Worm (Caenorhabditis elegans) whole organism, L4 larva: ENCODE measurements around the gene F48G7.5.

Source experiments
- F49E8.2 ChIP-seq: sonication (generic microtip); optimal IDR thresholded peaks from 2 replicates; lab custom pipeline; 2016; ENCODE audit warnings: missing compliant biosample characterization, mild to moderate bottlenecking, missing genetic modification characterization, borderline replicate concordance
- T20F7.1 ChIP-seq: fragments of 200-800 bp; sonication (Bioruptor generic); optimal IDR thresholded peaks from 2 replicates; lab custom pipeline; 2018; ENCODE audit warnings: mild to moderate bottlenecking, missing genetic modification characterization, missing compliant biosample characterization
- T26A8.4 ChIP-seq: fragments of 200-800 bp; sonication (Bioruptor generic); IDR thresholded peaks from 2 replicates; pipeline ENCODE4 v1.3.6; 2022; ENCODE audit warnings: missing genetic modification characterization, missing compliant biosample characterization
- aha-1 ChIP-seq: fragments of 150-350 bp; peaks from one replicate; lab custom pipeline; 2014; ENCODE audit warnings: missing biosample characterization, missing genetic modification characterization
- ceh-20 ChIP-seq: fragments of 200-800 bp; sonication (Bioruptor generic); IDR thresholded peaks from 2 replicates; pipeline ENCODE4 v1.3.6; 2022; ENCODE audit warnings: missing genetic modification reagents, missing genetic modification characterization, missing compliant biosample characterization
- ceh-62 ChIP-seq: sonication (generic microtip); optimal IDR thresholded peaks from 2 replicates; lab custom pipeline; 2017; ENCODE audit warnings: missing biosample characterization, missing genetic modification characterization
- ces-1 ChIP-seq: fragments of 150-350 bp; sonication (generic microtip); optimal IDR thresholded peaks from 4 replicates; lab custom pipeline; 2014; ENCODE audit warnings: missing biosample characterization, missing genetic modification reagents, missing genetic modification characterization
- daf-16 ChIP-seq, 3 experiments: sonication (generic microtip); optimal IDR thresholded peaks; 2 replicates each; lab custom pipeline; 2016 to 2017; ENCODE audit warnings: missing genetic modification characterization in 3 of 3, missing genetic modification reagents in 3 of 3, mild to moderate bottlenecking in 2 of 3, missing compliant biosample characterization in 2 of 3, missing biosample characterization in 1 of 3, moderate library complexity in 1 of 3
- dmd-8 ChIP-seq: fragments of 200-800 bp; sonication (Bioruptor generic); IDR thresholded peaks from 2 replicates; pipeline ENCODE4 v1.3.6; 2022; ENCODE audit warnings: missing genetic modification characterization, missing compliant biosample characterization
- dpl-1 ChIP-seq: fragments of 150-350 bp; optimal IDR thresholded peaks from 2 replicates; lab custom pipeline; 2014; ENCODE audit warnings: missing biosample characterization, missing genetic modification reagents, missing genetic modification characterization
- egl-27 ChIP-seq: sonication (generic microtip); optimal IDR thresholded peaks from 3 replicates; lab custom pipeline; 2017; ENCODE audit warnings: missing biosample characterization, missing genetic modification reagents, missing genetic modification characterization
- egl-43 ChIP-seq: fragments of 200-800 bp; sonication (Bioruptor generic); IDR thresholded peaks from 2 replicates; pipeline ENCODE4 v1.3.6; 2022; ENCODE audit warnings: missing genetic modification reagents, missing genetic modification characterization, missing compliant biosample characterization
- hlh-30 ChIP-seq: sonication (generic microtip); optimal IDR thresholded peaks from 2 replicates; lab custom pipeline; 2017; ENCODE audit warnings: antibody characterized with exemption, mild to moderate bottlenecking, missing genetic modification characterization, missing compliant biosample characterization; ENCODE audit not compliant: insufficient read depth
- lin-1 ChIP-seq: fragments of 200-800 bp; sonication (Bioruptor generic); IDR thresholded peaks from 2 replicates; pipeline ENCODE4 v1.3.6; 2022; ENCODE audit warnings: missing genetic modification reagents, missing genetic modification characterization, missing compliant biosample characterization
- lin-13 ChIP-seq: fragments of 150-350 bp; optimal IDR thresholded peaks from 2 replicates; lab custom pipeline; 2014; ENCODE audit warnings: missing biosample characterization, missing genetic modification reagents, missing genetic modification characterization
- lin-29 ChIP-seq: fragments of 200-800 bp; sonication (Bioruptor generic); IDR thresholded peaks from 2 replicates; pipeline ENCODE4 v1.3.6; 2022; ENCODE audit warnings: missing genetic modification reagents, missing genetic modification characterization, missing compliant biosample characterization
- lin-38 ChIP-seq: fragments of 200-800 bp; sonication (Bioruptor generic); IDR thresholded peaks from 2 replicates; pipeline ENCODE4 v1.3.6; 2022; ENCODE audit warnings: missing genetic modification reagents, missing genetic modification characterization, missing compliant biosample characterization
- madf-9 ChIP-seq: fragments of 200-800 bp; sonication (Bioruptor generic); conservative IDR thresholded peaks from 2 replicates; pipeline ENCODE4 v1.3.6; 2022; ENCODE audit warnings: missing genetic modification reagents, missing genetic modification characterization, missing compliant biosample characterization
- mdt-29 ChIP-seq: fragments of 200-800 bp; sonication (Bioruptor generic); IDR thresholded peaks from 2 replicates; pipeline ENCODE4 v1.3.6; 2022; ENCODE audit warnings: missing genetic modification reagents, missing genetic modification characterization, missing compliant biosample characterization
- mxl-2 ChIP-seq: fragments of 200-800 bp; sonication (Bioruptor generic); conservative IDR thresholded peaks from 2 replicates; pipeline ENCODE4 v1.3.6; 2022; ENCODE audit warnings: missing genetic modification reagents, missing genetic modification characterization, missing compliant biosample characterization
- mxl-3 ChIP-seq: fragments of 200-800 bp; sonication (Bioruptor generic); optimal IDR thresholded peaks from 2 replicates; lab custom pipeline; 2018; ENCODE audit warnings: mild to moderate bottlenecking, missing genetic modification characterization, missing compliant biosample characterization
- nhr-25 ChIP-seq: sonication (generic microtip); optimal IDR thresholded peaks from 2 replicates; lab custom pipeline; 2017; ENCODE audit warnings: missing genetic modification characterization, mild to moderate bottlenecking, missing compliant biosample characterization, antibody characterized with exemption, moderate library complexity, borderline replicate concordance; ENCODE audit not compliant: insufficient read depth
- nhr-28 ChIP-seq: fragments of 150-350 bp; optimal IDR thresholded peaks from 2 replicates; lab custom pipeline; 2014; ENCODE audit warnings: missing biosample characterization, missing genetic modification characterization
- nhr-6 ChIP-seq: fragments of 150-350 bp; optimal IDR thresholded peaks from 2 replicates; lab custom pipeline; 2014; ENCODE audit warnings: missing biosample characterization, missing genetic modification characterization
- nhr-77 ChIP-seq: fragments of 150-350 bp; optimal IDR thresholded peaks from 2 replicates; lab custom pipeline; 2014; ENCODE audit warnings: missing biosample characterization, missing genetic modification characterization
- rbr-2 ChIP-seq: sonication (generic microtip); optimal IDR thresholded peaks from 2 replicates; lab custom pipeline; 2016; ENCODE audit warnings: missing genotype, missing genetic modification characterization, missing compliant biosample characterization
- sdz-12 ChIP-seq: fragments of 200-800 bp; sonication (Bioruptor generic); optimal IDR thresholded peaks from 2 replicates; lab custom pipeline; 2018; ENCODE audit warnings: mild to moderate bottlenecking, missing genetic modification characterization, missing compliant biosample characterization
- set-16 ChIP-seq: fragments of 200-800 bp; sonication (Bioruptor generic); IDR thresholded peaks from 2 replicates; pipeline ENCODE4 v1.3.6; 2022; ENCODE audit warnings: missing genetic modification reagents, missing genetic modification characterization, missing compliant biosample characterization
- snpc-1.2 ChIP-seq: fragments of 200-800 bp; sonication (Bioruptor generic); IDR thresholded peaks from 2 replicates; pipeline ENCODE4 v1.3.6; 2022; ENCODE audit warnings: missing genetic modification reagents, missing genetic modification characterization, missing compliant biosample characterization
- spr-1 ChIP-seq: sonication (generic microtip); optimal IDR thresholded peaks from 2 replicates; lab custom pipeline; 2016; ENCODE audit warnings: mild to moderate bottlenecking, missing genetic modification characterization, missing compliant biosample characterization
- tag-97 ChIP-seq: fragments of 200-800 bp; sonication (Bioruptor generic); IDR thresholded peaks from 2 replicates; pipeline ENCODE4 v1.3.6; 2022; ENCODE audit warnings: missing genetic modification characterization, missing compliant biosample characterization
- unc-130 ChIP-seq: sonication (generic microtip); optimal IDR thresholded peaks from 2 replicates; lab custom pipeline; 2016; ENCODE audit warnings: missing genetic modification reagents, missing genetic modification characterization, missing compliant biosample characterization
- zip-11 ChIP-seq: fragments of 200-800 bp; sonication (Bioruptor generic); IDR thresholded peaks from 2 replicates; pipeline ENCODE4 v1.3.6; 2022; ENCODE audit warnings: missing genetic modification characterization, missing compliant biosample characterization
- zip-2 ChIP-seq: fragments of 150-350 bp; optimal IDR thresholded peaks from 2 replicates; lab custom pipeline; 2014; ENCODE audit warnings: missing biosample characterization, missing genetic modification characterization

F48G7.5 gene

ce11 chrV:615275-615674 lies 7.5 kb downstream of the F48G7.5 start, which contains the start of gene F48G7.13:
TSS of gene F48G7.13 (plus strand) at chrV:615575.
- TF ChIP-seq daf-16 (GFP tag; optimal IDR thresholded peaks at IDR 0.05; lab: Kevin White, UChicago) (no peak), daf-16 (tag; optimal IDR thresholded peaks at IDR 0.05; lab: Kevin White, UChicago) (peak; percentile 55), sdz-12 (no peak)
- TF ChIP-seq, all 104 proteins: peak for 1

- TF ChIP-seq set-16 (GFP tag; lab: Robert Waterston, UW) (no peak), hlh-30 (tag; lab: Kevin White, UChicago) (peak; percentile 70), nhr-28 (tag; lab: Kevin White, UChicago) (peak; percentile 9)
These were observed 12.5 kb downstream of the F48G7.5 start, which contains the start of gene nhr-90 for ce11 chrV:610217-610616. TSS of gene nhr-90 (plus strand) at chrV:610512.

ce11 chrV:609671-610070 lies 13.1 kb downstream of the F48G7.5 start, which contains the start of gene srlf-36:
TSS of gene srlf-36 (minus strand) at chrV:609771.
- TF ChIP-seq spr-1 (tag; lab: Kevin White, UChicago) (no peak), dmd-8 (GFP tag; lab: Robert Waterston, UW) (no peak), mxl-3 (GFP tag; lab: Kevin White, UChicago) (no peak), zip-11 (GFP tag; lab: Robert Waterston, UW) (no peak), snpc-1.2 (no peak), lin-29 (GFP tag; lab: Robert Waterston, UW) (no peak), ceh-20 (GFP tag; lab: Robert Waterston, UW) (no peak), mdt-29 (GFP tag; lab: Robert Waterston, UW) (no peak), unc-130 (GFP tag; lab: Kevin White, UChicago) (no peak), lin-13 (GFP tag; lab: Kevin White, UChicago) (no peak), dpl-1 (GFP tag; lab: Kevin White, UChicago) (no peak), lin-38 (GFP tag; lab: Robert Waterston, UW) (no peak), lin-1 (GFP tag; lab: Robert Waterston, UW) (no peak), egl-43 (GFP tag; lab: Robert Waterston, UW) (no peak), ces-1 (GFP tag; lab: Kevin White, UChicago) (no peak)

- no peak for TF ChIP-seq egl-27 (tag; lab: Kevin White, UChicago)
- TF ChIP-seq F49E8.2 (tag; lab: Kevin White, UChicago): no peak
- no peak for TF ChIP-seq zip-2 (tag; lab: Kevin White, UChicago)
- TF ChIP-seq lin-1 (GFP tag; lab: Robert Waterston, UW): no peak
- TF ChIP-seq tag-97: no peak
- TF ChIP-seq T20F7.1 (GFP tag; lab: Kevin White, UChicago): no peak
- TF ChIP-seq ceh-62 (tag; lab: Kevin White, UChicago): no peak
- no peak for TF ChIP-seq nhr-25 (tag; lab: Kevin White, UChicago)
- TF ChIP-seq madf-9: no peak
- TF ChIP-seq nhr-6 (tag; lab: Kevin White, UChicago): no peak
- TF ChIP-seq, all 104 proteins: peak for 0
These were observed 13.9 kb downstream of the F48G7.5 start, which contains the start of gene srw-109 for ce11 chrV:608844-609243. TSS of gene srw-109 (minus strand) at chrV:608944.

- TF ChIP-seq spr-1 (tag; lab: Kevin White, UChicago) (no peak), mxl-2 (GFP tag; lab: Robert Waterston, UW) (no peak)
These were observed 18.6 kb downstream of the F48G7.5 start, which contains the start of gene srlf-37 for ce11 chrV:604105-604504. TSS of gene srlf-37 (minus strand) at chrV:604205.

ce11 chrV:600231-600630 lies 22.5 kb downstream of the F48G7.5 start, which contains the start of gene nhr-251:
TSS of gene nhr-251 (plus strand) at chrV:600531.
- TF ChIP-seq nhr-77 (tag; lab: Kevin White, UChicago) (no peak), rbr-2 (tag; lab: Kevin White, UChicago) (no peak), aha-1 (tag; lab: Kevin White, UChicago) (peak; percentile 64), T26A8.4 (GFP tag; lab: Robert Waterston, UW) (no peak)
